Fruit fly (Drosophila melanogaster) whole organism, embryonic: ENCODE data around the gene CG15014.

ENCODE experiments used
- Ada2b ChIP-seq: fragments of 200-800 bp; sonication (Bioruptor generic); IDR thresholded peaks from 2 replicates; pipeline ENCODE4 v1.3.6; 2022; ENCODE audit warnings: missing biosample characterization, missing genetic modification characterization
- Bteb2 ChIP-seq: fragments of 200-800 bp; sonication (Bioruptor generic); optimal IDR thresholded peaks from 2 replicates; lab custom pipeline; 2016; ENCODE audit warnings: missing biosample characterization, missing genetic modification characterization
- C15 ChIP-seq: fragments of 200-800 bp; sonication (Bioruptor generic); IDR thresholded peaks from 3 replicates; pipeline ENCODE4 v1.3.6; 2022; ENCODE audit warnings: missing biosample characterization, missing genetic modification characterization
- CG13123 ChIP-seq: fragments of 200-800 bp; sonication (Bioruptor generic); optimal IDR thresholded peaks from 2 replicates; lab custom pipeline; 2016; ENCODE audit warnings: missing biosample characterization, missing genetic modification characterization
- CG13287 ChIP-seq: fragments of 200-800 bp; sonication (Bioruptor generic); IDR thresholded peaks from 2 replicates; pipeline ENCODE4 v1.3.6; 2022; ENCODE audit warnings: missing biosample characterization, missing genetic modification characterization; ENCODE audit not compliant: partially characterized antibody
- CG13775 ChIP-seq: fragments of 200-800 bp; sonication (Bioruptor generic); optimal IDR thresholded peaks from 3 replicates; lab custom pipeline; 2017; ENCODE audit warnings: missing biosample characterization, mild to moderate bottlenecking, missing genetic modification characterization
- CG17568 ChIP-seq: fragments of 200-800 bp; sonication (Bioruptor generic); optimal IDR thresholded peaks from 2 replicates; lab custom pipeline; 2018; ENCODE audit warnings: missing biosample characterization, mild to moderate bottlenecking, missing genetic modification characterization, moderate library complexity
- CG18619 ChIP-seq: fragments of 200-800 bp; sonication (Bioruptor generic); optimal IDR thresholded peaks from 3 replicates; lab custom pipeline; 2017; ENCODE audit warnings: missing biosample characterization, mild to moderate bottlenecking, missing genetic modification characterization
- CG18764 ChIP-seq: fragments of 200-800 bp; sonication (Bioruptor generic); optimal IDR thresholded peaks from 3 replicates; lab custom pipeline; 2016; ENCODE audit warnings: missing biosample characterization, missing genetic modification characterization
- CG2116 ChIP-seq: fragments of 200-800 bp; sonication (Bioruptor generic); optimal IDR thresholded peaks from 3 replicates; lab custom pipeline; 2018; ENCODE audit warnings: missing biosample characterization, mild to moderate bottlenecking, missing genetic modification characterization
- CG2712 ChIP-seq: fragments of 200-800 bp; optimal IDR thresholded peaks from 3 replicates; lab custom pipeline; 2019; ENCODE audit warnings: missing biosample characterization, mild to moderate bottlenecking, missing genetic modification characterization, moderate library complexity
- CG31365 ChIP-seq: fragments of 200-800 bp; sonication (Bioruptor generic); optimal IDR thresholded peaks from 2 replicates; lab custom pipeline; 2018; ENCODE audit warnings: missing biosample characterization, mild to moderate bottlenecking, missing genetic modification characterization
- CG33213 ChIP-seq: fragments of 200-800 bp; sonication (Bioruptor generic); optimal IDR thresholded peaks from 3 replicates; lab custom pipeline; 2016; ENCODE audit warnings: missing biosample characterization, missing genetic modification characterization
- CG4424 ChIP-seq: fragments of 200-800 bp; sonication (Bioruptor generic); optimal IDR thresholded peaks from 3 replicates; lab custom pipeline; 2016; ENCODE audit warnings: missing biosample characterization, missing genetic modification characterization
- CG4730 ChIP-seq: fragments of 200-800 bp; sonication (Bioruptor generic); IDR thresholded peaks from 2 replicates; pipeline ENCODE4 v1.3.6; 2022; ENCODE audit warnings: missing biosample characterization, missing genetic modification characterization
- CG6791 ChIP-seq: fragments of 200-800 bp; sonication (Bioruptor generic); IDR thresholded peaks from 3 replicates; pipeline ENCODE4 v1.3.6; 2022; ENCODE audit warnings: missing biosample characterization, missing genetic modification characterization; ENCODE audit not compliant: partially characterized antibody
- CG7372 ChIP-seq: fragments of 200-800 bp; sonication (Bioruptor generic); IDR thresholded peaks from 2 replicates; pipeline ENCODE4 v1.3.6; 2022; ENCODE audit warnings: missing biosample characterization, missing genetic modification characterization
- CG8388 ChIP-seq: fragments of 200-800 bp; sonication (Bioruptor generic); optimal IDR thresholded peaks from 2 replicates; lab custom pipeline; 2019; ENCODE audit warnings: missing biosample characterization, mild to moderate bottlenecking, missing genetic modification characterization, moderate library complexity
- Camta ChIP-seq: fragments of 200-800 bp; sonication (Bioruptor generic); optimal IDR thresholded peaks from 2 replicates; lab custom pipeline; 2016; ENCODE audit warnings: missing biosample characterization, missing genetic modification characterization
- D19A ChIP-seq: fragments of 200-800 bp; optimal IDR thresholded peaks from 3 replicates; lab custom pipeline; 2019; ENCODE audit warnings: missing biosample characterization, mild to moderate bottlenecking, missing genetic modification characterization, moderate library complexity
- D19B ChIP-seq: fragments of 200-800 bp; sonication (Bioruptor generic); optimal IDR thresholded peaks from 2 replicates; lab custom pipeline; 2017; ENCODE audit warnings: missing biosample characterization, mild to moderate bottlenecking, missing genetic modification characterization
- ERR ChIP-seq: fragments of 200-800 bp; sonication (Bioruptor generic); optimal IDR thresholded peaks from 2 replicates; lab custom pipeline; 2016; ENCODE audit warnings: missing biosample characterization, missing genetic modification characterization
- Fer3 ChIP-seq: fragments of 200-800 bp; sonication (Bioruptor generic); optimal IDR thresholded peaks from 2 replicates; lab custom pipeline; 2018; ENCODE audit warnings: missing biosample characterization, mild to moderate bottlenecking, missing genetic modification characterization, moderate library complexity
- H15 ChIP-seq: fragments of 200-800 bp; sonication (Bioruptor generic); IDR thresholded peaks from 3 replicates; pipeline ENCODE4 v1.3.6; 2022; ENCODE audit warnings: missing biosample characterization, missing genetic modification characterization
- Jarid2 ChIP-seq: fragments of 200-800 bp; sonication (Bioruptor generic); optimal IDR thresholded peaks from 3 replicates; lab custom pipeline; 2017; ENCODE audit warnings: mild to moderate bottlenecking, missing biosample characterization, missing genetic modification reagents, missing genetic modification characterization
- MTF-1 ChIP-seq: fragments of 200-800 bp; sonication (Bioruptor generic); optimal IDR thresholded peaks from 2 replicates; lab custom pipeline; 2018; ENCODE audit warnings: missing biosample characterization, mild to moderate bottlenecking, missing genetic modification characterization, borderline replicate concordance
- Sox102F ChIP-seq: fragments of 200-800 bp; sonication (Bioruptor generic); optimal IDR thresholded peaks from 2 replicates; lab custom pipeline; 2018; ENCODE audit warnings: missing biosample characterization, mild to moderate bottlenecking, missing genetic modification characterization, moderate library complexity
- Taf1 ChIP-seq: fragments of 200-800 bp; sonication (Bioruptor generic); IDR thresholded peaks from 2 replicates; pipeline ENCODE4 v1.3.6; 2022; ENCODE audit warnings: missing biosample characterization, missing genetic modification characterization
- ac ChIP-seq: fragments of 200-800 bp; sonication (Bioruptor generic); optimal IDR thresholded peaks from 3 replicates; lab custom pipeline; 2017; ENCODE audit warnings: missing biosample characterization, mild to moderate bottlenecking, missing genetic modification characterization
- bbx ChIP-seq: fragments of 200-800 bp; sonication (Bioruptor generic); IDR thresholded peaks from 2 replicates; pipeline ENCODE4 v1.3.6; 2022; ENCODE audit warnings: missing biosample characterization, missing genetic modification characterization; ENCODE audit not compliant: partially characterized antibody
- bigmax ChIP-seq: fragments of 200-800 bp; sonication (Bioruptor generic); optimal IDR thresholded peaks from 2 replicates; lab custom pipeline; 2018; ENCODE audit warnings: missing biosample characterization, mild to moderate bottlenecking, missing genetic modification characterization
- cas ChIP-seq: fragments of 200-800 bp; sonication (Bioruptor generic); IDR thresholded peaks from 2 replicates; pipeline ENCODE4 v1.3.6; 2022; ENCODE audit warnings: missing biosample characterization, missing genetic modification characterization
- cato ChIP-seq: fragments of 200-800 bp; sonication (Bioruptor generic); optimal IDR thresholded peaks from 2 replicates; lab custom pipeline; 2016; ENCODE audit warnings: missing biosample characterization, missing genetic modification characterization, borderline replicate concordance
- caup ChIP-seq: fragments of 200-800 bp; sonication (Bioruptor generic); optimal IDR thresholded peaks from 3 replicates; lab custom pipeline; 2017; ENCODE audit warnings: missing biosample characterization, mild to moderate bottlenecking, missing genetic modification characterization, moderate library complexity; ENCODE audit not compliant: severe bottlenecking
- crol ChIP-seq: fragments of 200-800 bp; sonication (Bioruptor generic); IDR thresholded peaks from 2 replicates; pipeline ENCODE4 v1.3.6; 2022; ENCODE audit warnings: missing biosample characterization, missing genetic modification characterization
- dysf ChIP-seq: fragments of 200-800 bp; sonication (Bioruptor generic); IDR thresholded peaks from 3 replicates; pipeline ENCODE4 v1.3.6; 2022; ENCODE audit warnings: missing biosample characterization, missing genetic modification characterization
- fu2 ChIP-seq: fragments of 200-800 bp; sonication (Bioruptor generic); optimal IDR thresholded peaks from 2 replicates; lab custom pipeline; 2016; ENCODE audit warnings: missing biosample characterization, missing genetic modification characterization
- gcm2 ChIP-seq: fragments of 200-800 bp; sonication (Bioruptor generic); optimal IDR thresholded peaks from 2 replicates; lab custom pipeline; 2016; ENCODE audit warnings: missing biosample characterization, missing genetic modification characterization
- grau ChIP-seq: fragments of 200-800 bp; optimal IDR thresholded peaks from 3 replicates; lab custom pipeline; 2019; ENCODE audit warnings: missing biosample characterization, mild to moderate bottlenecking, missing genetic modification characterization, moderate library complexity
- hbn ChIP-seq: fragments of 200-800 bp; sonication (Bioruptor generic); IDR thresholded peaks from 2 replicates; pipeline ENCODE4 v1.3.6; 2022; ENCODE audit warnings: missing biosample characterization, missing genetic modification characterization; ENCODE audit not compliant: partially characterized antibody
- inv ChIP-seq: fragments of 200-800 bp; sonication (Bioruptor generic); IDR thresholded peaks from 2 replicates; pipeline ENCODE4 v1.3.6; 2022; ENCODE audit warnings: missing biosample characterization, missing genetic modification characterization; ENCODE audit not compliant: partially characterized antibody
- kni ChIP-seq: fragments of 200-800 bp; sonication (Bioruptor generic); optimal IDR thresholded peaks from 3 replicates; lab custom pipeline; 2017; ENCODE audit warnings: mild to moderate bottlenecking, missing biosample characterization, missing genetic modification reagents, missing genetic modification characterization
- knrl ChIP-seq: fragments of 200-800 bp; sonication (Bioruptor generic); IDR thresholded peaks from 3 replicates; pipeline ENCODE4 v1.3.6; 2022; ENCODE audit warnings: missing biosample characterization, missing genetic modification characterization; ENCODE audit not compliant: partially characterized antibody
- maf-S ChIP-seq: fragments of 200-800 bp; sonication (Bioruptor generic); optimal IDR thresholded peaks from 2 replicates; lab custom pipeline; 2016; ENCODE audit warnings: missing biosample characterization, missing genetic modification characterization
- row ChIP-seq: fragments of 200-800 bp; sonication (Bioruptor generic); IDR thresholded peaks from 3 replicates; pipeline ENCODE4 v1.3.6; 2022; ENCODE audit warnings: missing biosample characterization, missing genetic modification characterization
- slbo ChIP-seq: fragments of 200-800 bp; sonication (Bioruptor generic); IDR thresholded peaks from 2 replicates; pipeline ENCODE4 v1.3.6; 2022; ENCODE audit warnings: missing biosample characterization, missing genetic modification characterization
- sna ChIP-seq: fragments of 200-800 bp; sonication (Bioruptor generic); IDR thresholded peaks from 2 replicates; pipeline ENCODE4 v1.3.6; 2022; ENCODE audit warnings: missing biosample characterization, missing genetic modification characterization; ENCODE audit not compliant: partially characterized antibody
- stc ChIP-seq: fragments of 200-800 bp; sonication (Bioruptor generic); IDR thresholded peaks from 2 replicates; pipeline ENCODE4 v1.3.6; 2022; ENCODE audit warnings: missing biosample characterization, missing genetic modification characterization
- toy ChIP-seq: fragments of 200-800 bp; sonication (Bioruptor generic); IDR thresholded peaks from 2 replicates; pipeline ENCODE4 v1.3.6; 2022; ENCODE audit warnings: missing biosample characterization, missing genetic modification characterization
- trh ChIP-seq: fragments of 200-800 bp; sonication (Bioruptor generic); optimal IDR thresholded peaks from 2 replicates; lab custom pipeline; 2016; ENCODE audit warnings: missing biosample characterization, missing genetic modification characterization
- wdn ChIP-seq: fragments of 200-800 bp; sonication (Bioruptor generic); IDR thresholded peaks from 2 replicates; pipeline ENCODE4 v1.3.6; 2022; ENCODE audit warnings: missing biosample characterization, missing genetic modification characterization

The CG15014 gene

DNA sequence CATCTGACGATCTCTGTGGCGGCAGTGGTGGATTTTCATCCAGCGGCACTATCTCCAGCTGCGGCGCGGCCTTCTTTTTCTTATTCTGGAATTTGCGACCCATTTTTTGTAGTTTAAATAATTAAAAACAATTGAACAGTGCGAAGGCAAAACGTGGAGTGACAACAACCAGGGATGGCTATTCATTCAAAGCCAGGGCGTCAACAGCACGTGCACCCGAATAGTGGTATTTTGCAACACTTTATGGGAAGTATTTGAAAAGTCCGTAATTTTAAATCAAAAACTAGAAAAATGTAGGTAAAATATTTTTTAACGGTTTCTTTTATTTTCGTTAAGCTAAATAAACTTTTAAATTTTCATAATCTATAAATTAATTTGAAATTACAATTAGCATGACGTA, 39.4 kb downstream of the CG15014 start, which contains the start of gene CG11583 (continued):
- TF ChIP-seq bbx (GFP tag; lab: Robert Waterston, UW) (0 out of 2 replicates have a peak, but pooled peaks have one; percentile 8), maf-S (GFP tag; lab: Kevin White, UChicago) (peak; percentile 34), stc (GFP tag; lab: Robert Waterston, UW) (no peak), CG4730 (no peak), fu2 (GFP tag; lab: Kevin White, UChicago) (peak; percentile 45), D19B (GFP tag; lab: Kevin White, UChicago) (no peak), Bteb2 (GFP tag; lab: Kevin White, UChicago) (peak; percentile 8), CG2116 (GFP tag; lab: Kevin White, UChicago) (peak; percentile 23), ac (GFP tag; lab: Kevin White, UChicago) (no peak), Fer3 (tag; lab: Kevin White, UChicago) (no peak), cato (GFP tag; lab: Kevin White, UChicago) (no peak), grau (tag; lab: Kevin White, UChicago) (no peak), CG6791 (GFP tag; lab: Robert Waterston, UW) (no peak), Sox102F (GFP tag; lab: Kevin White, UChicago) (no peak), hbn (GFP tag; lab: Robert Waterston, UW) (no peak), CG7372 (GFP tag; lab: Robert Waterston, UW) (no peak), gcm2 (GFP tag; lab: Kevin White, UChicago) (no peak), Jarid2 (GFP tag; lab: Kevin White, UChicago) (no peak), inv (no peak), wdn (GFP tag; lab: Robert Waterston, UW) (no peak), CG33213 (GFP tag; lab: Kevin White, UChicago) (peak; percentile 39), toy (GFP tag; lab: Robert Waterston, UW) (no peak), MTF-1 (GFP tag; lab: Kevin White, UChicago) (no peak), caup (GFP tag; lab: Kevin White, UChicago) (no peak), knrl (GFP tag; lab: Robert Waterston, UW) (no peak), slbo (peak; percentile 71), CG18764 (GFP tag; lab: Kevin White, UChicago) (no peak), row (GFP tag; lab: Robert Waterston, UW) (peak; percentile 67), bigmax (no peak), sna (GFP tag; lab: Robert Waterston, UW) (no peak), Taf1 (GFP tag; lab: Robert Waterston, UW) (no peak), Camta (GFP tag; lab: Kevin White, UChicago) (no peak), CG8388 (no peak), CG13775 (no peak), ERR (no peak), CG13123 (GFP tag; lab: Kevin White, UChicago) (no peak), CG2712 (tag; lab: Kevin White, UChicago) (peak; percentile 43), CG13287 (peak; percentile 38; the same call in 1 of the 2 replicates), Ada2b (no peak), H15 (GFP tag; lab: Robert Waterston, UW) (no peak), cas (GFP tag; lab: Robert Waterston, UW) (no peak), trh (no peak), dysf (no peak), D19A (no peak), kni (GFP tag; lab: Kevin White, UChicago) (no peak), CG18619 (no peak), CG31365 (tag; lab: Kevin White, UChicago) (no peak), CG17568 (GFP tag; lab: Kevin White, UChicago) (no peak), crol (GFP tag; lab: Robert Waterston, UW) (no peak), C15 (no peak), CG4424 (GFP tag; lab: Kevin White, UChicago) (peak; percentile 23)
